Worm (Caenorhabditis elegans): ENCODE data around the gene C37C3.1.
A peak's percentile ranks its signal among the peaks of the same experiment; 100 is the strongest.

Gene C37C3.1

DNA sequence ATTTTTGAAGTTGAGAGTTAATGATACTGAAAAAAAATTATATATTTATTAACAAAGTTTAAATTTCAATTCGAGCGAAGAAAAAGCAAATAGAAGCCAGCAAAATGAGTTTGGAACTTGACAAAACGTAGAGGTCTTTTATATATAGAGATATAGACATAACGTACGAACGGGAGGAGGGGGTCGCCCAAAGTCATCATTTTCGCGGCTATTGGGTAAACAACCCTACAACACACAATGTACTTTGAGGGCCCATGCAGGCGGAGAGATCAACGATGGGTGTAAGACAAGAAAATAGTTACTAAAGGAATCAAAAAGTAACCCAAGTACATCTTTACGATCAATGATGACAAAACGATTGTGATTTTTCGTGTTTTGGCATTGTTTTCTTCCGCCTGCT lies 46.0 kb upstream of the C37C3.1 start, which contains the start of gene ZK742.4:
ZK742.4 (minus strand) TSS at position 35 of the 400 bp plus-strand sequence.
- TF ChIP-seq ceh-16 (tag; optimal IDR thresholded peaks at IDR 0.05) (no peak), pha-4 (tag; optimal IDR thresholded peaks at IDR 0.05) (peak; percentile 55), egl-27 (tag; optimal IDR thresholded peaks at IDR 0.05) (no peak), elt-1 (tag; optimal IDR thresholded peaks at IDR 0.05) (no peak)

DNA sequence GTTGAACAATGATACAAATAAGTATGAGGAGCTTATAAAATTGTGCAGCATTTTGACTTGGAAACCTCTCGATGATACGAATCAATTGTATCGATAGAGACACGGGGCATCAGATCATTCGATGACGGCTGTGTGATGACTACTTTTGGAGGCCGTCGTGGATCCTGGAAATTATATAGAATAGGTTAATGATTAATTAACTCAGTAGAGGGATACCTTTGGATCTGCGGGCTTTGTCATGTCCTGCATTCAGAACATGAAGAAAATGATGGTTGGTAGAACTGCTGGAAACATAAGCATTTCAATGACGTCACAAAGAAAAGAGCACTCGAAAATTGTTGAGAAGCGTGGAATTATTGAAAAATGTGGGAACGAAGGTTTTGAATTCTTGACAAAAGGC lies 43.2 kb upstream of the C37C3.1 start, which contains the start of gene ZK742.6:
ZK742.6 (minus strand) TSS at position 342 of the 400 bp plus-strand sequence.
- TF ChIP-seq aly-2 (tag; optimal IDR thresholded peaks at IDR 0.05): peak; percentile 73
- no peak for TF ChIP-seq nhr-25 (tag; optimal IDR thresholded peaks at IDR 0.05)

DNA sequence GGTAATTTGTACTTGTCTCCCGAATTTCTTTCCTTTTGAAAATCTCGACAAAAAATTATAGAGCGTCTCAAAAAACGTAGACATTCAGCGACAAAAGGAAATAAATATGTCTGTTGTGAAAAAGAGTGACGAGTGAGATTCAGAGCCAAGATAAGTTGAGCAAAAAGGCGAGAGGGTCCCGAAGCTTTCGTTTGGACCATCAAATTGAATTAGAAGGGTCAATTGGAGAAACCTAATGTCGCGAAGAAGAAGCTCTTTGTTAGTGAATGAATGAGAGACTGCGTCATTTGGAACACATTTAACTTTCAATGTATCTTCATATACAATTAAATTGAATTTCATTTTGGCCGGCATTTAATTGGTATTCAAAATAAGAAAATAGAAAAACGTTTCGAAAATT lies 41.3 kb upstream of the C37C3.1 start:
- TF ChIP-seq zag-1 (tag; optimal IDR thresholded peaks at IDR 0.05) (no peak), elt-1 (tag; optimal IDR thresholded peaks at IDR 0.05) (peak; percentile 11), lin-39 (tag; optimal IDR thresholded peaks at IDR 0.05) (no peak), lsy-12 (tag; optimal IDR thresholded peaks at IDR 0.05) (no peak), pha-4 (tag; optimal IDR thresholded peaks at IDR 0.05) (no peak), fkh-10 (GFP tag; optimal IDR thresholded peaks at IDR 0.05) (peak; percentile 24), R02D3.7 (tag; optimal IDR thresholded peaks at IDR 0.05) (no peak)

DNA sequence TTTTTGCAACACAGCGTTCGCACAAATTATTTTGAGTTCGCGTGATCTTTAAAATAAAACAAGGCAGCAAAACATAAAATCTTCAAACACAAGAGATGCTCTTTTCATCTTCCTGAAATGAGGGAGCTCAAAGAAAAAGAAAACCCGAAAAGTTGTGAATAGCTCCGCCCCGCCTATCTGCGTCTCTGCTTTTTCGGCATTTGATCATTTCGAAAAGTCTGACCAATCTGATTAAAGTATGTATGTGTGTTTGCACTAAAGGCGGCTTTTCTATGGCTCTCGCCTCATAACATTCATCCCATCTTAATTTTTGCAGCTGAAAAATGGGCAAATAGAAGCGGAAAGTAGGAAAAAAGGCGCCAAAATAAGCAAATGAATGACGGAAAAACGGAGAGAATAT lies 38.2 kb upstream of the C37C3.1 start:
- TF ChIP-seq fkh-10 (GFP tag; optimal IDR thresholded peaks at IDR 0.05) (peak; percentile 14), nhr-76 (tag; optimal IDR thresholded peaks at IDR 0.05) (no peak), nfya-1 (tag; optimal IDR thresholded peaks at IDR 0.05; ENCODE audit: insufficient read depth) (peak; percentile 21)

DNA sequence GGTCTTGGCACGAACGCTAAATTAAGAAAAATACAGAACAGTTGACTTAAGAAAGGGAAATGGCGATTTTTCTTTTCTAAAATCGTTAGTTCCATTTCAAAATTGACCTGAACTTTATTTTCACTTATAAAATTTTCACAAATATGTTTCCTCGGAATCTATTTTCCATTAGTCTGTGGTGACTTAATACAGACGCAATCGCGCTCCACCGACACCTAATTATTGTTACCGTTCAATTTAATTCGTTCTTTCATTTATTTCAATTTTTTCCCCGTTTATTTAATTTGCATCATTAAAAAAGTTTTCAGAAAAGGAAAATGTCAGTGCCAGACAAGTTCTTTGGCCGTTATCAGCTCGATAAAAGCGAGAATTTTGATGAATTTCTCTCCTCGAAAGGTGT lies 37.5 kb upstream of the C37C3.1 start, which contains the start of gene lbp-4:
lbp-4 (plus strand) TSS at position 309 of the 400 bp plus-strand sequence.
- TF ChIP-seq nhr-23 (tag; optimal IDR thresholded peaks at IDR 0.05) (peak; percentile 54), pqm-1 (tag; optimal IDR thresholded peaks at IDR 0.05) (peak; percentile 37), lin-15B (tag; optimal IDR thresholded peaks at IDR 0.05) (peak; percentile 51), nfya-1 (tag; optimal IDR thresholded peaks at IDR 0.05; ENCODE audit: insufficient read depth) (peak; percentile 50), ceh-28 (tag; optimal IDR thresholded peaks at IDR 0.05) (no peak), snpc-4 (tag; optimal IDR thresholded peaks at IDR 0.05) (peak; percentile 19), tbx-2 (tag; optimal IDR thresholded peaks at IDR 0.05) (no peak), elt-2 (tag; optimal IDR thresholded peaks at IDR 0.05) (peak; percentile 39), pha-4 (tag; optimal IDR thresholded peaks at IDR 0.05) (peak; percentile 73)

DNA sequence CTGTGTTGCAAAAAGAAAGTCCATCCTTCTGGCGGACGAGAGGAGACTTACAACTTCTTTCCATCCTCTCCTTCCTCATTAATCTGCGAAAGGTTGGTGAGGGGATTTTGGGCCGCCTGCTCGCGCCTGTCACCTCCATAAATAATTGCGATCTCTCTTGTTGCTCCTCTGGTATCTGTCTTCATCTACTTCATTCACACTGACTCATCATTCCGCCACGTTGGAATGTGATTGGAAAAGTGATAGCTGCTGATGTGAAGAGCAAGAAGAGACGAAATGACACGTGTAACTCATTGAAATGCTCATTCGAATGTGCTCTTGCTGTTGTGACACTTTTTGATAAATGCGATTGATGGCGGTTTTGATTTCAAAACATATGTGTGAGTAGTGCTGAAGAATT lies 35.1 kb upstream of the C37C3.1 start:
- peak; percentile 22 for TF ChIP-seq lin-39 (tag; optimal IDR thresholded peaks at IDR 0.05)
- no peak for TF ChIP-seq mdl-1 (tag; optimal IDR thresholded peaks at IDR 0.05)
- no peak for TF ChIP-seq nhr-237 (tag; optimal IDR thresholded peaks at IDR 0.05)
- TF ChIP-seq unc-62 (GFP tag; optimal IDR thresholded peaks at IDR 0.05): peak; percentile 71
- TF ChIP-seq hmg-11 (tag; optimal IDR thresholded peaks at IDR 0.05): no peak
- no peak for TF ChIP-seq ztf-4 (tag; optimal IDR thresholded peaks at IDR 0.05)
- no peak for TF ChIP-seq ceh-82 (tag; optimal IDR thresholded peaks at IDR 0.05)
- peak; percentile 9 for TF ChIP-seq nfya-1 (tag; optimal IDR thresholded peaks at IDR 0.05; ENCODE audit: insufficient read depth)
- TF ChIP-seq ceh-16 (tag; optimal IDR thresholded peaks at IDR 0.05): no peak
- no peak for TF ChIP-seq nhr-23 (tag; optimal IDR thresholded peaks at IDR 0.05)
- TF ChIP-seq nhr-25 (tag; optimal IDR thresholded peaks at IDR 0.05): no peak
- TF ChIP-seq elt-1 (tag; optimal IDR thresholded peaks at IDR 0.05): no peak
- no peak for TF ChIP-seq egl-5 (tag; optimal IDR thresholded peaks at IDR 0.05)

DNA sequence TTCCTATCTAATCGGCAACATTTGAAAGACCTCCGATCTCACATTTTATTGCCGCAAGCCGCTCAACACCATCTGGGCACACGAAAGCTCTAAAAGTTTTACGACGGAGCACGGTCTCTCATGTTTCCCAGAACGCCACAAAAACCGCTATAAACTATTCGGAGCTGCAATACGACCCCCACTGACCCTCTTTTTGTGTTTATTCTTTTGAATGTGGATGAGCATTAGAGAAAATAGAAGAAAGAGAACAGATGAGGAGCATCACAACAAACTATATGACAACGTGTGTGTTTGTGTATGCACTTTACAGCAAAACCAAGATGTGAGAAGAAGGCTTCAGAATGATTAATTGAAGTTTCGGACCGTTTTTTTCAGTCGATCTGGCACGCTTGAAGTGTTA lies 33.6 kb upstream of the C37C3.1 start:
- no peak for TF ChIP-seq fkh-2 (tag; optimal IDR thresholded peaks at IDR 0.05)
- no peak for TF ChIP-seq lin-39 (tag; optimal IDR thresholded peaks at IDR 0.05)
- no peak for TF ChIP-seq aly-2 (tag; optimal IDR thresholded peaks at IDR 0.05)
- TF ChIP-seq nfya-1 (tag; optimal IDR thresholded peaks at IDR 0.05; ENCODE audit: insufficient read depth): no peak
- no peak for TF ChIP-seq ztf-4 (tag; optimal IDR thresholded peaks at IDR 0.05)
- TF ChIP-seq ceh-9 (tag; optimal IDR thresholded peaks at IDR 0.05): no peak
- no peak for TF ChIP-seq ztf-11 (tag; optimal IDR thresholded peaks at IDR 0.05)
- TF ChIP-seq zag-1 (tag; optimal IDR thresholded peaks at IDR 0.05): no peak
